Fruit fly (Drosophila melanogaster): ENCODE results near the gene trc.

The trc gene

DNA sequence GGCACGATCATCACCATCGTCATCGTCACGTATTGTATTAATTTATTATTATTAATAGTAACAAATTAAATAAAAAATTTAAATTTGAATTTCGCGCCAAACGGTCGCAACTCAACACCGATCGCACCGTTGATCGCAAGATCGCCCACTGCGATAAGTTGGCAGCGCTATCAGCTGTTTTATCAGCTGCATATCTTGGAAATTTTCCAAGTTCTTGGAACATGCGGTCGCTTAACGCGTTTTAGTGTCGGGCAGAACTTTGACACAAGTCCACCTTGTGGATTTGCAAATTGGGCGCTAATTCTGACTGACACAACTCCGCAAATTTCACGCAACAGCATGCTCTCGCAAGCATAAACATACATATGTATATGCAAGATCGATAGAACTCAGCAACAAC lies 27.1 kb upstream of the trc start (continued):
- TF ChIP-seq CG17568 (GFP tag; optimal IDR thresholded peaks at IDR 0.05), result no peak
- TF ChIP-seq hkb (optimal IDR thresholded peaks at IDR 0.05), result no peak
- no peak for TF ChIP-seq hkb (GFP tag; IDR thresholded peaks at IDR 0.05)
- peak; percentile 38 for TF ChIP-seq mirr (GFP tag; optimal IDR thresholded peaks at IDR 0.05)
- TF ChIP-seq Xrp1 (GFP tag; IDR thresholded peaks at IDR 0.05), result peak; percentile 53
- TF ChIP-seq disco-r (GFP tag; optimal IDR thresholded peaks at IDR 0.05), result no peak
- no peak for TF ChIP-seq Lhr (GFP tag; optimal IDR thresholded peaks at IDR 0.05)
- no peak for TF ChIP-seq sc (optimal IDR thresholded peaks at IDR 0.05)
- TF ChIP-seq sc (GFP tag; optimal IDR thresholded peaks at IDR 0.05), result no peak
- peak; percentile 8 for TF ChIP-seq CG13296 (GFP tag; optimal IDR thresholded peaks at IDR 0.05)
- no peak for TF ChIP-seq Hr51 (GFP tag; optimal IDR thresholded peaks at IDR 0.05)
- no peak for TF ChIP-seq CG12219 (GFP tag; optimal IDR thresholded peaks at IDR 0.05)
- TF ChIP-seq CG7372 (GFP tag; IDR thresholded peaks at IDR 0.05), result no peak
- TF ChIP-seq CG16779 (GFP tag; IDR thresholded peaks at IDR 0.05), result no peak
- peak; percentile 96 to 100 for TF ChIP-seq crp (GFP tag; optimal IDR thresholded peaks at IDR 0.05)
- 0 out of 3 replicates have a peak, but pooled peaks have one; percentile 11 for TF ChIP-seq CG17361 (GFP tag; IDR thresholded peaks at IDR 0.05)
- no peak for TF ChIP-seq fd102C (GFP tag; optimal IDR thresholded peaks at IDR 0.05)
- no peak for TF ChIP-seq eve (GFP tag; optimal IDR thresholded peaks at IDR 0.05)
- TF ChIP-seq phol (tag; optimal IDR thresholded peaks at IDR 0.05), result peak; percentile 36
- peak; percentile 94 for TF ChIP-seq CG2116 (GFP tag; optimal IDR thresholded peaks at IDR 0.05)
- TF ChIP-seq gfzf (GFP tag; optimal IDR thresholded peaks at IDR 0.05), result peak; percentile 51
- TF ChIP-seq bowl (GFP tag; IDR thresholded peaks at IDR 0.05), result no peak
- TF ChIP-seq BEAF-32 (GFP tag; optimal IDR thresholded peaks at IDR 0.05), result peak; percentile 39
- TF ChIP-seq CG16815 (GFP tag; optimal IDR thresholded peaks at IDR 0.05), result no peak
- TF ChIP-seq Chrac-16 (GFP tag; optimal IDR thresholded peaks at IDR 0.05), result no peak
- peak; percentile 33; the same call in 1 of the 2 replicates for TF ChIP-seq amos (GFP tag; IDR thresholded peaks at IDR 0.05; ENCODE audit: partially characterized antibody)
- no peak for TF ChIP-seq CkIIα-i1 (GFP tag; IDR thresholded peaks at IDR 0.05)
- no peak for TF ChIP-seq CG7963 (GFP tag; IDR thresholded peaks at IDR 0.05; ENCODE audit: partially characterized antibody)
- TF ChIP-seq jigr1 (GFP tag; IDR thresholded peaks at IDR 0.05), result no peak
- no peak for TF ChIP-seq Mad (GFP tag; optimal IDR thresholded peaks at IDR 0.05)
- TF ChIP-seq CG42726 (GFP tag; IDR thresholded peaks at IDR 0.05; ENCODE audit: partially characterized antibody), result no peak
- TF ChIP-seq E2f2 (GFP tag; IDR thresholded peaks at IDR 0.05), result peak; percentile 98
- TF ChIP-seq CG11085 (GFP tag; IDR thresholded peaks at IDR 0.05), result no peak
- no peak for TF ChIP-seq CG2678 (tag; optimal IDR thresholded peaks at IDR 0.05)
- TF ChIP-seq Doc2 (GFP tag; IDR thresholded peaks at IDR 0.05), result no peak
- TF ChIP-seq CG33213 (GFP tag; optimal IDR thresholded peaks at IDR 0.05), result no peak
- peak; percentile 88 for TF ChIP-seq MBD-R2 (GFP tag; IDR thresholded peaks at IDR 0.05)
- peak; percentile 96 for TF ChIP-seq Dp (GFP tag; optimal IDR thresholded peaks at IDR 0.05)
- peak; percentile 11 for TF ChIP-seq run (tag; optimal IDR thresholded peaks at IDR 0.05)
- TF ChIP-seq CG12236 (GFP tag; optimal IDR thresholded peaks at IDR 0.05), result no peak
- TF ChIP-seq Aef1 (GFP tag; IDR thresholded peaks at IDR 0.05), result no peak
- TF ChIP-seq CG2202 (tag; optimal IDR thresholded peaks at IDR 0.05), result no peak
- TF ChIP-seq dati (GFP tag; IDR thresholded peaks at IDR 0.05), result no peak
- no peak for TF ChIP-seq Hsf (GFP tag; optimal IDR thresholded peaks at IDR 0.05)
- no peak for TF ChIP-seq CG7357 (GFP tag; IDR thresholded peaks at IDR 0.05)
- no peak for TF ChIP-seq ab (GFP tag; optimal IDR thresholded peaks at IDR 0.05)
- no peak for TF ChIP-seq CG15479 (GFP tag; optimal IDR thresholded peaks at IDR 0.05)
- peak; percentile 37 for TF ChIP-seq Hmr (GFP tag; optimal IDR thresholded peaks at IDR 0.05)
- TF ChIP-seq esg (GFP tag; conservative IDR thresholded peaks at IDR 0.05), result no peak
- peak; percentile 53 for TF ChIP-seq CG1603 (tag; optimal IDR thresholded peaks at IDR 0.05)
- no peak for TF ChIP-seq CG11504 (tag; optimal IDR thresholded peaks at IDR 0.05)
- TF ChIP-seq CG10565 (GFP tag; optimal IDR thresholded peaks at IDR 0.05), result no peak
